Fruit fly (Drosophila melanogaster) whole organism, adult: ENCODE measurements around the gene dpp.

Experiments used
- Crg-1 ChIP-seq: fragments of 200-800 bp; sonication (Bioruptor generic); optimal IDR thresholded peaks from 2 replicates; lab custom pipeline; 2016; ENCODE audit warnings: missing biosample characterization, missing genetic modification characterization
- cic ChIP-seq: fragments of 200-800 bp; sonication (Bioruptor generic); optimal IDR thresholded peaks from 2 replicates; lab custom pipeline; 2017; ENCODE audit warnings: missing biosample characterization, mild to moderate bottlenecking, missing genetic modification characterization, moderate library complexity
- cnc ChIP-seq, 2 experiments: fragments of >200 bp; optimal IDR thresholded peaks; 2 replicates each; lab custom pipeline; 2017

dm6 chr2L:2394872-2395271, 33.3 kb upstream of the dpp start:
- TF ChIP-seq cnc (optimal IDR thresholded peaks at IDR 0.05; lab: Kevin White, UChicago) (no peak), Crg-1 (GFP tag; lab: Kevin White, UChicago) (no peak), cic (GFP tag; lab: Kevin White, UChicago) (no peak)
